Fruit fly (Drosophila melanogaster): Measurements from ENCODE around the gene CG2258.

The CG2258 gene

DNA sequence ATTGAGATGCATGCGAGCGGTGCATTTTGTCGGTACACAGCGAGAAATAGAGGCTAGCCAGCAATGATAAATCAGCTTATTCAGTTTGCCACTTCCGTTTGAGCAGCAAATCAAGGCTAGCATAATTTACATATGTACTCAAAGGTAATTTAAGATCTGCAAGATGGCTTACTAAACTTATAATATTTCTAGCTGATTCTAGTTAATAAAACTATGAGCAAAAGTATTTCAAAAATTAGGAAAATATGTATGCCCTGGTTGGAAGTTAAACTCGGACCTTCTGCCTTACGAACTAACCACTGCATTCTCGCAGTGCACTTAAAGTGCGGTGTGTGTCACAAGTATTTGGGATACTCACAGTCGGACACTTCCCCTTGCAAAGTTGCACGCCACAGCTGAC is 20.9 kb upstream of the CG2258 start (continued):
- TF ChIP-seq dm (GFP tag; optimal IDR thresholded peaks at IDR 0.05) (no peak), CG2120 (GFP tag; optimal IDR thresholded peaks at IDR 0.05) (no peak), CG9932 (GFP tag; IDR thresholded peaks at IDR 0.05) (no peak), zfh1 (GFP tag; IDR thresholded peaks at IDR 0.05) (0 out of 3 replicates have a peak, but pooled peaks have one; percentile 4), row (GFP tag; IDR thresholded peaks at IDR 0.05) (peak; percentile 21; the same call in 1 of the 3 replicates), CG15696 (tag; optimal IDR thresholded peaks at IDR 0.05) (peak; percentile 11), Tbp (GFP tag; optimal IDR thresholded peaks at IDR 0.05) (no peak), lov (optimal IDR thresholded peaks at IDR 0.05) (no peak), lov (GFP tag; IDR thresholded peaks at IDR 0.05) (no peak), H15 (GFP tag; IDR thresholded peaks at IDR 0.05) (no peak), pho (GFP tag; optimal IDR thresholded peaks at IDR 0.05) (no peak), D19B (GFP tag; optimal IDR thresholded peaks at IDR 0.05) (no peak), CG2199 (GFP tag; IDR thresholded peaks at IDR 0.05) (no peak), CG31441 (GFP tag; IDR thresholded peaks at IDR 0.05) (no peak), Rfx (GFP tag; IDR thresholded peaks at IDR 0.05) (no peak), CG4424 (GFP tag; optimal IDR thresholded peaks at IDR 0.05) (no peak), CG31365 (tag; optimal IDR thresholded peaks at IDR 0.05) (no peak), kay (GFP tag; optimal IDR thresholded peaks at IDR 0.05) (no peak), cas (GFP tag; IDR thresholded peaks at IDR 0.05) (no peak), CG12071 (GFP tag; optimal IDR thresholded peaks at IDR 0.05) (no peak), Fer3 (tag; optimal IDR thresholded peaks at IDR 0.05) (no peak), ttk (GFP tag; IDR thresholded peaks at IDR 0.05) (no peak), da (GFP tag; optimal IDR thresholded peaks at IDR 0.05) (no peak), fd96Cb (tag; optimal IDR thresholded peaks at IDR 0.05) (peak; percentile 20), CG10267 (tag; optimal IDR thresholded peaks at IDR 0.05) (peak; percentile 21), CG8290 (GFP tag; optimal IDR thresholded peaks at IDR 0.05) (no peak), CG8290 (tag; optimal IDR thresholded peaks at IDR 0.05) (no peak), prd (optimal IDR thresholded peaks at IDR 0.05) (no peak), prd (GFP tag; IDR thresholded peaks at IDR 0.05) (no peak; the same call in 2 of the 3 replicates), nerfin-2 (GFP tag; IDR thresholded peaks at IDR 0.05; ENCODE audit: partially characterized antibody) (no peak), her (GFP tag; optimal IDR thresholded peaks at IDR 0.05) (no peak), Hsf (GFP tag; optimal IDR thresholded peaks at IDR 0.05) (no peak), trem (tag; optimal IDR thresholded peaks at IDR 0.05) (peak; percentile 11), CG7357 (GFP tag; IDR thresholded peaks at IDR 0.05) (no peak), Mrtf (GFP tag; IDR thresholded peaks at IDR 0.05) (no peak), CG9215 (GFP tag; IDR thresholded peaks at IDR 0.05) (no peak), CG2889 (GFP tag; IDR thresholded peaks at IDR 0.05) (no peak), lbe (GFP tag; optimal IDR thresholded peaks at IDR 0.05) (no peak), ac (GFP tag; optimal IDR thresholded peaks at IDR 0.05) (no peak), pan (optimal IDR thresholded peaks at IDR 0.05) (no peak), pan (GFP tag; optimal IDR thresholded peaks at IDR 0.05 in 1 of 2, IDR thresholded peaks at IDR 0.05 in 1 of 2) (no peak), B-H2 (GFP tag; optimal IDR thresholded peaks at IDR 0.05) (no peak), sens (GFP tag) (peak; percentile 79), CG2678 (tag; optimal IDR thresholded peaks at IDR 0.05) (peak; percentile 21), CG8944 (GFP tag; optimal IDR thresholded peaks at IDR 0.05) (no peak), zen (tag; optimal IDR thresholded peaks at IDR 0.05) (no peak), CG18619 (GFP tag; optimal IDR thresholded peaks at IDR 0.05) (no peak), ranshi (GFP tag; IDR thresholded peaks at IDR 0.05) (no peak), CG4360 (GFP tag; IDR thresholded peaks at IDR 0.05) (no peak), ATbp (GFP tag; optimal IDR thresholded peaks at IDR 0.05) (peak; percentile 11), run (tag; optimal IDR thresholded peaks at IDR 0.05) (no peak), CG2712 (tag; optimal IDR thresholded peaks at IDR 0.05) (peak; percentile 43), CG6175 (GFP tag; IDR thresholded peaks at IDR 0.05) (no peak), CG10979 (tag; optimal IDR thresholded peaks at IDR 0.05) (peak; percentile 54)

Data from whole organism, embryonic.